Fruit fly (Drosophila melanogaster) ovary, adult (tissue): ENCODE measurements around the gene Ent1.
A peak's percentile ranks its signal among the peaks of the same experiment; 100 is the strongest.

Experiments used
- CG17801 ChIP-seq: fragments of 200-800 bp; optimal IDR thresholded peaks from 2 replicates; lab custom pipeline; 2019; ENCODE audit warnings: missing biosample characterization, mild to moderate bottlenecking, missing genetic modification characterization, moderate library complexity; ENCODE audit not compliant: partially characterized antibody

Gene Ent1

DNA sequence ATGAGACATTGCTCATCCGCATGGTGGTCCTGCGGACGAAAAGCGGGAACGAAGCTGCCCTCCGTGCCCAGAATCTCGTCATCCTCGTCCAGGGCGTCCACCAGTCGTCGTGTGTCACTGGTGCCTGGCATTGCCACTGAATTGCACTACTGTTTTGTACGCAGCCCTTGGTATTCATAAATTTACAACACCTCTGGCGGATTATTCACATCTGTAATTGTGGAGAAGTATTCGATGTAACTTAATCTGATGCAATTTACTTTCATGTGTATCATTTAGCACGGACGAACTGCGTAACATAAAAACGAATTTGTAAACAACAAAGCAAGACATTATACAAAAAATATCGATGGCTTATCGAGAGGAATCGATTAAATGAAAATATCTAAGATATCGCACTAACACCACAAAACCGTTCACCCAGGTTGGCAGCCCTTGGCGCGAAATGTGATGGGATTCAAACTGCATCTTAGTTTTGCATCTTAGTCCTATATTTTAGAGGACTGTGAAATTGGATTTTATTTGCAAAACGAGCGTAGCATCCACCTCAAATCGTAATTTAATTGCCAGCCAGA lies at the start of gene Ent1:
Gene Ent1, minus strand, starts transcription at position 319 of the 575 bp plus-strand sequence.
- TF ChIP-seq CG17801 (GFP tag; lab: Kevin White, UChicago), result peak; percentile 46

DNA sequence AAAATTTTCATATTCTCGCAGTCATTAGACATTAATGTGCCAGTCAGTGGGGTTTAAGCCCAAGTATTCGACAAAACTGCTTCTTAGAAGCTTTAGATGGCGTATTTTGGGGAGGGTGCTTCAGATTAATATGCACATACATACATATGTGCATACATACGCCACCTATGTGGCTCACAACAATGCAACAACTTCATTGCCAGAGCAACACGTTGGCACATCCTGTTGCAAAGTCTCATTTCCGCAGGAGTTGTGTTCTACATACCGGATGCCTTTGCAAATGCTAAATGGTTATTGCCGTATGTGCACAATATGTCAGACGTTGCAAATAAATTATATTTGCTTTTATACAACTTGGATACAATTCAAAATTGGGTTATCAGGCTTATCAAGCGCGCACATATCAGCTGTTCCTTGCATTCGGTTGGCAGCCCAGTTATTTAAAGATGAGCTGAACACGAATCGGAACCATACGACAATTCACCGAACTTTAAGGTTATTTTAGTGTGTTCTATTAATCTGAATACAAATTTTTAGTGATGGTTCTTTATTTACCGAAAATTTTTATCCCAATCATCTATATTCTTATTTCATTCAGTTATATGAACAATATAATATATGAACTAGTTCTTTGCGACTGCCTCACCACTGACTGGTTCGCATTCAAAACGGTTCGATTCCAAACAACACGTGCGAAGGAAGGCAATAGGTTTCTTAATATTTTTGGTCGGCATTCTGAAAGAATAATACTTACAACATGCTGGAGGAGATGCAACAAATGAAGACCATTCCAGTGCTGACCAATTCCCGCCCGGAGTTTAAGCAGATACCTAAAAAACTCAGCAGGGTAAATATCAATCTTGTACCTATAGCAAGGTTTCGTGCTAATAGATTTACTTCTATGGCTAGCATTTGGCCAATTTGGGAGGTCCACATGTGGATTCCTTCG lies 46.2 kb upstream of the Ent1 start, which contains the start of gene Polr1B:
Gene Polr1B, plus strand, starts transcription at position 659 of the 949 bp plus-strand sequence.
- TF ChIP-seq CG17801 (GFP tag; lab: Kevin White, UChicago), result no peak

- no peak for TF ChIP-seq CG17801 (GFP tag; lab: Kevin White, UChicago)
These were observed 44.4 kb upstream of the Ent1 start, which contains the start of gene CG4213 for dm6 chr2L:402098-402497. TSS of gene CG4213 (minus strand) at chr2L:402198.

dm6 chr2L:395366-396117 lies 37.9 kb upstream of the Ent1 start:
- TF ChIP-seq CG17801 (GFP tag; lab: Kevin White, UChicago), result no peak

DNA sequence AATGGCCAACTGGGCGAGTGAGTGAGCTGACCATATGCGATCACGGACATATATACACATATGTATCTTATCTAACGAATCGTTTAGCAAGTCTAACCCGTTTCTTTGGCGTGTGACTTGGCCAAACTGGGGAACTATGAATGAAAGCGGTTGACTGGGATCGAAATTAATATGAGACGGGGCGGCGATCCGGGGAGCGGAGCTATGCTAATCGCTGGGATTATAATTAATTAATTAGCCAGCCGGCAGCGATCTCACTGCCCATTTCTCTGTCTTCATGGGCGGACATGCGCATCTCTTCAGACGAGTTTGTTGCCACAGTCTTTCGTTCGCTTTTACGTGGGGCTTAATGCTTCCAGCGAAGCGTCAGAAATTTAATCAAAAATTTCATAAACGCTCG lies 34.9 kb upstream of the Ent1 start:
- no peak for TF ChIP-seq CG17801 (GFP tag; lab: Kevin White, UChicago)

- no peak for TF ChIP-seq CG17801 (GFP tag; lab: Kevin White, UChicago)
These were observed 32.8 kb upstream of the Ent1 start for dm6 chr2L:390509-390908.

DNA sequence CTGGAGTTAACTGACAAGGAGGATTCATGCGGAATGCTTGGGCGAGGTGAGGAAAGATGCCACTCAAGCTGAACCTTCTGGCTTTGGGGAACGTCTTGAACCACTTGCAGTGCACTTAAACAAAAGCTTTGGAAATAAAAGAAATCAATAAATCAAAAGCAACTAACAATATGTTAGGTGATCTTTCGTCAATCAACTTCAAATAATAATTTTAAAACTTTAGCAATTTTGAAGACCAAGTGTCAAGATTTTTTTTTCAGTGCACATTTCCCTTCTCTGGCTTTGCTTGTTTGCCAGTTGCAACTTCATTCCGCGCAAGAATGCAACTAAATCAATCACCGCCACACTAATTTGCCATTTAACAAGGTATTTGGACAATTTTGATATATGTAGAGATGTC lies 25.1 kb upstream of the Ent1 start:
- TF ChIP-seq CG17801 (GFP tag; lab: Kevin White, UChicago), result no peak

- TF ChIP-seq CG17801 (GFP tag; lab: Kevin White, UChicago), result no peak
These were observed 21.3 kb upstream of the Ent1 start for dm6 chr2L:378815-379440.

DNA sequence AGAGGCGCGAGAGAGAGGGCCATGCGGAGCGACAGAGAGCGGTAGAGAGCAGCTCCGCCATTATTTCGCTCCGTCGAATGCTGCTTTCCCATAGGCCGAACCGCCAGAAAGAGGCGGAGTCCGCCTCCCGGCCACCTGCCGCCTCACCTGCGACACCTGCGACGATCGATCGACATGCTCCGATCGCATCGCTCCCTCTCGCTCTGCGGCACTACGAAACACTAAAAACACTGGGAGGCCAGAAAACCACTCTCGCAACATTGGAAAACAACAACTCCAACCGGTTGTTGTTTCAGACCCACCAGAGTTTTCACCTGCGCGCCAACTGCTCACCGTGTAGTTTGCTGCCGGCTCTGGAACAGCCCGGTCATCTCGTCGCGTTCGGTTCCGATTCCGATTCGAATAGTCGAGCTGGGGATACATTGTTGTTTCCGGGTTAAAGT lies 20.1 kb upstream of the Ent1 start, which contains the start of gene al:
Gene al, plus strand, starts transcription at position 333 of the 443 bp plus-strand sequence.
- TF ChIP-seq CG17801 (GFP tag; lab: Kevin White, UChicago), result no peak

DNA sequence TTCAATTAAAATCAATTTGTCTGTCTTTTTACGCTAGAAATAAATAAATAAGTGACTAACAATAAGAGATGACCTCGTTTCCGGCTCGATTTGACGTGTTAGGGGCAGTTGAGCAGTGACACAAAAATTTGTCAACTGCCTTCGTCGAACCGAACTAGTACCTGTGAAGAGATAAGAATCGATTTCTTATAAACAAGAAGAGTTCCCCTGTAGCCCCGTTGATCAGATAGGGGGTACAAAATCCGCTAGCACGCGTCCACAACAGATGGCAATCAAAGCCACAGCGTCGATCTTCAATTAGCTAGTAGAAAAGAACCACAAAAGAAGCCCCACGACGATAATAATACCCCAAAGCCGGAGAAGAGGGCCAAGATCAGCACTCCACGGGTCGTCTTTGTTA lies 14.1 kb upstream of the Ent1 start:
- TF ChIP-seq CG17801 (GFP tag; lab: Kevin White, UChicago), result no peak

dm6 chr2L:369811-370210 lies 12.1 kb upstream of the Ent1 start:
- TF ChIP-seq CG17801 (GFP tag; lab: Kevin White, UChicago), result no peak

DNA sequence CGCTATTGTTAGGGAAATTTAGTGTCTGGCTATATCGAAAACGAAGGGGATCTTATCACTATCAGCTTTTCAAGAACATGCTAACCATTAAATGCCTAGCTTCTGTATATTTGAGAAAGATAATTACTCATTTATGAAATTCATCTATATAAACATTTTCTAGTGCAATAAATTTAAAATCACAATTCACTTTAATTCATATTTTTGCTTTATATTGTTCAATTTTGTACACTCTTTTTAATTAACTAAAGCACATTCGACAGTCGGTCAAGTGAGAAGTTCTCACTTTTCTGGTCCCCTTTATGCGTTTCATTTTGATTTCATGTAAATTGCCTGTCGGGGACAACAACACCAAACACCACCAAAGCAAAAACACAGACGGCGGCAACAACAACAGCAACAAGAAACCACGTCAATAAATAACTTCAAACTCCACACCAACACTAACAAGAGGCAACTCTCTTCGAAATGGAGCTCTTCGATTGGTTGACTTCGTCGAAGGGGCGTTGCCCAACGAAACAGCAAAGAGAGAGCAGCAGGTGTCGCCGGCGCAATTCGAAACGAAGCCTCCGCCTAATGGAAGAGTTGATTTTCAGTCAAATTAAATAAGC lies 10.8 kb upstream of the Ent1 start:
- no peak for TF ChIP-seq CG17801 (GFP tag; lab: Kevin White, UChicago)

- TF ChIP-seq CG17801 (GFP tag; lab: Kevin White, UChicago), result no peak
These were observed 9.2 kb upstream of the Ent1 start for dm6 chr2L:366876-367275.

dm6 chr2L:356234-356633 lies 1.4 kb downstream of the Ent1 start:
- no peak for TF ChIP-seq CG17801 (GFP tag; lab: Kevin White, UChicago)
